Fruit fly (Drosophila melanogaster) whole organism, embryonic: ENCODE results near the gene CG6254.

Experiments used
- Asciz ChIP-seq: fragments of 200-800 bp; sonication (Bioruptor generic); optimal IDR thresholded peaks from 2 replicates; lab custom pipeline; 2017; ENCODE audit warnings: missing biosample characterization, mild to moderate bottlenecking, missing genetic modification characterization, missing genetic modification reagents
- Atf3 ChIP-seq: fragments of 200-800 bp; sonication (Bioruptor generic); optimal IDR thresholded peaks from 3 replicates; lab custom pipeline; 2016; ENCODE audit warnings: missing biosample characterization, missing genetic modification characterization
- Awh ChIP-seq: fragments of 200-800 bp; sonication (Bioruptor generic); IDR thresholded peaks from 2 replicates; pipeline ENCODE4, ENCODE4 v1.3.6; 2022; ENCODE audit warnings: missing biosample characterization, missing genetic modification characterization
- Bdp1 ChIP-seq: fragments of 200-800 bp; sonication (Bioruptor generic); optimal IDR thresholded peaks from 3 replicates; lab custom pipeline; 2016; ENCODE audit warnings: missing biosample characterization, missing genetic modification characterization
- BtbVII ChIP-seq: fragments of 200-800 bp; sonication (Bioruptor generic); optimal IDR thresholded peaks from 3 replicates; lab custom pipeline; 2017; ENCODE audit warnings: missing biosample characterization, mild to moderate bottlenecking, missing genetic modification characterization
- C15 ChIP-seq: fragments of 200-800 bp; sonication (Bioruptor generic); IDR thresholded peaks from 3 replicates; pipeline ENCODE4 v1.3.6; 2022; ENCODE audit warnings: missing biosample characterization, missing genetic modification characterization
- CG10147 ChIP-seq: fragments of 200-800 bp; sonication (Bioruptor generic); optimal IDR thresholded peaks from 2 replicates; lab custom pipeline; 2019; ENCODE audit warnings: missing biosample characterization, mild to moderate bottlenecking, missing genetic modification characterization, moderate library complexity
- CG11247 ChIP-seq: fragments of 200-800 bp; sonication (Bioruptor generic); IDR thresholded peaks from 2 replicates; pipeline ENCODE4 v1.3.6; 2022; ENCODE audit warnings: missing biosample characterization, missing genetic modification characterization
- CG11504 ChIP-seq: fragments of 200-800 bp; sonication (Bioruptor generic); optimal IDR thresholded peaks from 3 replicates; lab custom pipeline; 2019; ENCODE audit warnings: missing biosample characterization, mild to moderate bottlenecking, missing genetic modification characterization, moderate library complexity
- CG11695 ChIP-seq: fragments of 200-800 bp; sonication (Bioruptor generic); IDR thresholded peaks from 3 replicates; pipeline ENCODE4 v1.3.6; 2022; ENCODE audit warnings: missing biosample characterization, missing genetic modification characterization
- CG1529 ChIP-seq: fragments of 200-800 bp; sonication (Bioruptor generic); optimal IDR thresholded peaks from 3 replicates; lab custom pipeline; 2018; ENCODE audit warnings: missing biosample characterization, missing genetic modification characterization
- CG17186 ChIP-seq: fragments of 200-800 bp; sonication (Bioruptor generic); optimal IDR thresholded peaks from 3 replicates; lab custom pipeline; 2017; ENCODE audit warnings: missing biosample characterization, missing genetic modification reagents, missing genetic modification characterization
- CG17612 ChIP-seq: fragments of 200-800 bp; sonication (Bioruptor generic); IDR thresholded peaks from 2 replicates; pipeline ENCODE4 v1.3.6; 2022; ENCODE audit warnings: missing biosample characterization, missing genetic modification characterization
- CG2678 ChIP-seq: fragments of 200-800 bp; sonication (Bioruptor generic); optimal IDR thresholded peaks from 3 replicates; lab custom pipeline; 2019; ENCODE audit warnings: missing biosample characterization, mild to moderate bottlenecking, missing genetic modification characterization, moderate library complexity
- CG32767 ChIP-seq: fragments of 200-800 bp; sonication (Bioruptor generic); IDR thresholded peaks from 2 replicates; pipeline ENCODE4 v1.3.6; 2022; ENCODE audit warnings: missing biosample characterization, missing genetic modification characterization
- CG34422 ChIP-seq: fragments of 200-800 bp; sonication (Bioruptor generic); IDR thresholded peaks from 3 replicates; pipeline ENCODE4 v1.3.6; 2022; ENCODE audit warnings: missing biosample characterization, missing genetic modification characterization
- CG42726 ChIP-seq: fragments of 200-800 bp; sonication (Bioruptor generic); IDR thresholded peaks from 2 replicates; pipeline ENCODE4 v1.3.6; 2022; ENCODE audit warnings: missing biosample characterization, missing genetic modification characterization; ENCODE audit not compliant: partially characterized antibody
- CG4282 ChIP-seq: fragments of 200-800 bp; sonication (Bioruptor generic); optimal IDR thresholded peaks from 2 replicates; lab custom pipeline; 2016; ENCODE audit warnings: missing biosample characterization, missing genetic modification characterization
- CG43689 ChIP-seq: fragments of 200-800 bp; sonication (Bioruptor generic); IDR thresholded peaks from 2 replicates; pipeline ENCODE4 v1.3.6; 2022; ENCODE audit warnings: missing biosample characterization, missing genetic modification characterization
- CG6272 ChIP-seq: fragments of 200-800 bp; sonication (Bioruptor generic); IDR thresholded peaks from 2 replicates; pipeline ENCODE4 v1.3.6; 2022; ENCODE audit warnings: missing biosample characterization, missing genetic modification characterization
- CG7928 ChIP-seq: fragments of 200-800 bp; sonication (Bioruptor generic); optimal IDR thresholded peaks from 2 replicates; lab custom pipeline; 2017; ENCODE audit warnings: missing biosample characterization, mild to moderate bottlenecking, missing genetic modification characterization
- CG7963 ChIP-seq: fragments of 200-800 bp; sonication (Bioruptor generic); IDR thresholded peaks from 3 replicates; pipeline ENCODE4 v1.3.6; 2022; ENCODE audit warnings: missing biosample characterization, missing genetic modification characterization; ENCODE audit not compliant: partially characterized antibody
- CG8089 ChIP-seq: fragments of 200-800 bp; sonication (Bioruptor generic); optimal IDR thresholded peaks from 3 replicates; lab custom pipeline; 2016; ENCODE audit warnings: missing biosample characterization, missing genetic modification characterization
- CkIIα-i1 ChIP-seq: fragments of 200-800 bp; sonication (Bioruptor generic); IDR thresholded peaks from 2 replicates; pipeline ENCODE4 v1.3.6; 2022; ENCODE audit warnings: missing biosample characterization, missing genetic modification characterization
- CoRest ChIP-seq: fragments of 200-800 bp; sonication (Bioruptor generic); optimal IDR thresholded peaks from 3 replicates; lab custom pipeline; 2018; ENCODE audit warnings: missing biosample characterization, mild to moderate bottlenecking, missing genetic modification characterization, moderate library complexity
- Dfd ChIP-seq, 2 experiments: fragments of >200 bp; optimal IDR thresholded peaks; 2 replicates each; lab custom pipeline; 2017; ENCODE audit warnings: missing biosample characterization in 2 of 2, missing genetic modification characterization in 2 of 2
- Hr39 ChIP-seq: fragments of >200 bp; optimal IDR thresholded peaks from 2 replicates; lab custom pipeline; 2017
- Lim3 ChIP-seq: fragments of 200-800 bp; sonication (Bioruptor generic); IDR thresholded peaks from 2 replicates; pipeline ENCODE4 v1.3.6; 2022; ENCODE audit warnings: missing biosample characterization, missing genetic modification characterization
- MBD-R2 ChIP-seq: fragments of 200-800 bp; sonication (Bioruptor generic); IDR thresholded peaks from 2 replicates; pipeline ENCODE4 v1.3.6; 2022; ENCODE audit warnings: missing biosample characterization, missing genetic modification characterization
- Pdp1 ChIP-seq, 2 experiments: fragments of 200-800 bp; sonication (Bioruptor generic); optimal IDR thresholded peaks; 3 replicates each; lab custom pipeline; 2016; ENCODE audit warnings: missing biosample characterization in 2 of 2, missing genetic modification characterization in 2 of 2, mild to moderate bottlenecking in 1 of 2, moderate library complexity in 1 of 2
- Rfx ChIP-seq: fragments of 200-800 bp; sonication (Bioruptor generic); IDR thresholded peaks from 2 replicates; pipeline ENCODE4 v1.3.6; 2022; ENCODE audit warnings: missing biosample characterization, missing genetic modification characterization
- Sin3A ChIP-seq: fragments of >200 bp; optimal IDR thresholded peaks from 2 replicates; lab custom pipeline; 2018
- Sox100B ChIP-seq: fragments of 200-800 bp; sonication (Bioruptor generic); optimal IDR thresholded peaks from 3 replicates; lab custom pipeline; 2018; ENCODE audit warnings: missing biosample characterization, mild to moderate bottlenecking, missing genetic modification characterization
- Spps ChIP-seq: fragments of 200-800 bp; sonication (Bioruptor generic); optimal IDR thresholded peaks from 2 replicates; lab custom pipeline; 2018; ENCODE audit warnings: missing biosample characterization, mild to moderate bottlenecking, missing genetic modification characterization
- ase ChIP-seq: fragments of 200-800 bp; sonication (Bioruptor generic); IDR thresholded peaks from 3 replicates; pipeline ENCODE4 v1.3.6; 2022; ENCODE audit warnings: missing biosample characterization, missing genetic modification characterization
- ato ChIP-seq: fragments of 200-800 bp; sonication (Bioruptor generic); IDR thresholded peaks from 2 replicates; pipeline ENCODE4 v1.3.6; 2022; ENCODE audit warnings: missing biosample characterization, missing genetic modification characterization; ENCODE audit not compliant: partially characterized antibody
- az2 ChIP-seq: fragments of 200-800 bp; sonication (Bioruptor generic); optimal IDR thresholded peaks from 3 replicates; lab custom pipeline; 2016; ENCODE audit warnings: missing biosample characterization, missing genetic modification characterization
- br ChIP-seq: fragments of >200 bp; optimal IDR thresholded peaks from 2 replicates; lab custom pipeline; 2017
- disco-r ChIP-seq: fragments of 200-800 bp; sonication (Bioruptor generic); optimal IDR thresholded peaks from 2 replicates; lab custom pipeline; 2016; ENCODE audit warnings: missing biosample characterization, missing genetic modification characterization
- gcm2 ChIP-seq: fragments of 200-800 bp; sonication (Bioruptor generic); optimal IDR thresholded peaks from 2 replicates; lab custom pipeline; 2016; ENCODE audit warnings: missing biosample characterization, missing genetic modification characterization
- jing ChIP-seq: fragments of 200-800 bp; sonication (Bioruptor generic); optimal IDR thresholded peaks from 2 replicates; lab custom pipeline; 2018; ENCODE audit warnings: missing biosample characterization, mild to moderate bottlenecking, missing genetic modification characterization
- kay ChIP-seq: fragments of 200-800 bp; sonication (Bioruptor generic); optimal IDR thresholded peaks from 2 replicates; lab custom pipeline; 2016; ENCODE audit warnings: missing biosample characterization, missing genetic modification characterization
- mld ChIP-seq: fragments of 200-800 bp; sonication (Bioruptor generic); IDR thresholded peaks from 3 replicates; pipeline ENCODE4 v1.3.6; 2022; ENCODE audit warnings: missing biosample characterization, missing genetic modification characterization; ENCODE audit not compliant: partially characterized antibody
- nerfin-2 ChIP-seq: fragments of 200-800 bp; sonication (Bioruptor generic); IDR thresholded peaks from 2 replicates; pipeline ENCODE4 v1.3.6; 2022; ENCODE audit warnings: missing biosample characterization, missing genetic modification characterization; ENCODE audit not compliant: partially characterized antibody
- oc ChIP-seq: fragments of 200-800 bp; sonication (Bioruptor generic); optimal IDR thresholded peaks from 2 replicates; lab custom pipeline; 2018; ENCODE audit warnings: missing biosample characterization, mild to moderate bottlenecking, missing genetic modification characterization, moderate library complexity
- onecut ChIP-seq: fragments of 200-800 bp; sonication (Bioruptor generic); IDR thresholded peaks from 2 replicates; pipeline ENCODE4 v1.3.6; 2022; ENCODE audit warnings: missing biosample characterization, missing genetic modification characterization
- pzg ChIP-seq: fragments of 200-800 bp; sonication (Bioruptor generic); optimal IDR thresholded peaks from 3 replicates; lab custom pipeline; 2018; ENCODE audit warnings: missing biosample characterization, mild to moderate bottlenecking, missing genetic modification characterization, moderate library complexity
- salm ChIP-seq: fragments of 200-800 bp; sonication (Bioruptor generic); optimal IDR thresholded peaks from 2 replicates; lab custom pipeline; 2018; ENCODE audit warnings: missing biosample characterization, mild to moderate bottlenecking, missing genetic modification characterization
- shn ChIP-seq: fragments of 200-800 bp; sonication (Bioruptor generic); optimal IDR thresholded peaks from 3 replicates; lab custom pipeline; 2016; ENCODE audit warnings: missing biosample characterization, missing genetic modification characterization
- sima ChIP-seq: fragments of 200-800 bp; sonication (Bioruptor generic); optimal IDR thresholded peaks from 2 replicates; lab custom pipeline; 2016; ENCODE audit warnings: missing biosample characterization, missing genetic modification characterization
- slbo ChIP-seq: fragments of 200-800 bp; sonication (Bioruptor generic); IDR thresholded peaks from 2 replicates; pipeline ENCODE4 v1.3.6; 2022; ENCODE audit warnings: missing biosample characterization, missing genetic modification characterization
- sug ChIP-seq: fragments of 200-800 bp; optimal IDR thresholded peaks from 2 replicates; lab custom pipeline; 2019; ENCODE audit warnings: missing biosample characterization, mild to moderate bottlenecking, missing genetic modification characterization, moderate library complexity
- tx ChIP-seq: fragments of 200-800 bp; sonication (Bioruptor generic); optimal IDR thresholded peaks from 2 replicates; lab custom pipeline; 2016; ENCODE audit warnings: missing biosample characterization, missing genetic modification characterization
- zfh1 ChIP-seq: fragments of 200-800 bp; sonication (Bioruptor generic); IDR thresholded peaks from 3 replicates; pipeline ENCODE4 v1.3.6; 2022; ENCODE audit warnings: missing biosample characterization, missing genetic modification characterization

CG6254 gene

DNA sequence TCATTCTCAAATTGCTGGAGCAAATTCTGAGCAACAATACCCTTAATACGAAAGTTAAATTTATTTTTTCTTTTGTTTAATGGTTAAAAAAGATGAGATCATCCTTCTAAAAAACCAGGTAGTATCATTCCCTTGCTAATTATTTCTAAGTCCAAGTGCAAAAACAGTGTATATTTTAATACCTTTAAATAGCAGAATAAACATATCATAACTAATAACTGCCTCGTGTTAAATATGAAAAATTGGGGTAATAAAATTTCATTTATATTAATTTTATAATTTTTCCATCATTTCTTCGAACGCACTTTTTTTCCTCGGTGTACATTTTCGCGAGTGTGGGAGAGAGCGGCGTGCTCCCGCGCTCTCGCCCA, 49.3 kb downstream of the CG6254 start (continued):
- TF ChIP-seq Asciz (GFP tag; lab: Kevin White, UChicago) = no peak
- TF ChIP-seq CG7928 (GFP tag; lab: Kevin White, UChicago) = no peak
- no peak for TF ChIP-seq CG6272 (GFP tag; lab: Robert Waterston, UW)
- TF ChIP-seq BtbVII (GFP tag; lab: Kevin White, UChicago) = no peak
- no peak for TF ChIP-seq CG4282 (GFP tag; lab: Kevin White, UChicago)
- no peak for TF ChIP-seq sug (tag; lab: Kevin White, UChicago)
- TF ChIP-seq slbo (GFP tag; lab: Robert Waterston, UW) = no peak
- TF ChIP-seq kay = no peak
- no peak for TF ChIP-seq sima (GFP tag; lab: Kevin White, UChicago)
- no peak for TF ChIP-seq CG32767 (GFP tag; lab: Robert Waterston, UW)
- TF ChIP-seq CG43689 (GFP tag; lab: Robert Waterston, UW) = no peak
- TF ChIP-seq Spps = no peak
- no peak for TF ChIP-seq Sin3A (lab: Kevin White, UChicago)
- TF ChIP-seq gcm2 (GFP tag; lab: Kevin White, UChicago) = no peak
- TF ChIP-seq Pdp1 (GFP tag; optimal IDR thresholded peaks at IDR 0.05; lab: Kevin White, UChicago) = no peak
- no peak for TF ChIP-seq CG17186 (GFP tag; lab: Kevin White, UChicago)
- TF ChIP-seq CG11504 (tag; lab: Kevin White, UChicago) = peak; percentile 49
- TF ChIP-seq CoRest (tag; lab: Kevin White, UChicago) = no peak
- no peak for TF ChIP-seq shn (GFP tag; lab: Kevin White, UChicago)
- no peak for TF ChIP-seq Hr39
- no peak for TF ChIP-seq C15 (GFP tag; lab: Robert Waterston, UW)
- TF ChIP-seq CG11247 (GFP tag; lab: Robert Waterston, UW) = no peak
- no peak for TF ChIP-seq CG42726 (GFP tag; lab: Robert Waterston, UW)
- TF ChIP-seq CG11695 (GFP tag; lab: Robert Waterston, UW) = 0 out of 3 replicates have a peak, but pooled peaks have one; percentile 10
- TF ChIP-seq CG34422 = no peak
- TF ChIP-seq CkIIα-i1 (GFP tag; lab: Robert Waterston, UW) = no peak
- peak; percentile 25 for TF ChIP-seq az2
- no peak for TF ChIP-seq Dfd (GFP tag; optimal IDR thresholded peaks at IDR 0.05; lab: Kevin White, UChicago)
- TF ChIP-seq CG8089 (GFP tag; lab: Kevin White, UChicago) = no peak
- no peak for TF ChIP-seq ase
- TF ChIP-seq tx (GFP tag; lab: Kevin White, UChicago) = no peak
- TF ChIP-seq Atf3 = no peak
- TF ChIP-seq jing = no peak
- no peak for TF ChIP-seq br (lab: Kevin White, UChicago)
- TF ChIP-seq pzg (GFP tag; lab: Kevin White, UChicago) = no peak
- TF ChIP-seq ato = no peak
- TF ChIP-seq oc (tag; lab: Kevin White, UChicago) = no peak
- TF ChIP-seq disco-r (GFP tag; lab: Kevin White, UChicago) = no peak
- no peak for TF ChIP-seq Rfx (GFP tag; lab: Robert Waterston, UW)
- TF ChIP-seq CG2678 = peak; percentile 30
- TF ChIP-seq CG1529 (GFP tag; lab: Kevin White, UChicago) = no peak
- TF ChIP-seq Lim3 (GFP tag; lab: Robert Waterston, UW) = no peak
- no peak for TF ChIP-seq nerfin-2 (GFP tag; lab: Robert Waterston, UW)
- TF ChIP-seq zfh1 = no peak; the same call in 2 of the 3 replicates
- TF ChIP-seq CG7963 = no peak
- no peak for TF ChIP-seq CG17612 (GFP tag; lab: Robert Waterston, UW)
- no peak for TF ChIP-seq salm (tag; lab: Kevin White, UChicago)
- no peak for TF ChIP-seq mld (GFP tag; lab: Robert Waterston, UW)
- no peak for TF ChIP-seq onecut
- no peak for TF ChIP-seq MBD-R2 (GFP tag; lab: Robert Waterston, UW)
- no peak for TF ChIP-seq Awh (GFP tag; lab: Robert Waterston, UW)
- TF ChIP-seq CG10147 (GFP tag; lab: Kevin White, UChicago) = no peak
- no peak for TF ChIP-seq Bdp1
- TF ChIP-seq Sox100B (GFP tag; lab: Kevin White, UChicago) = peak; percentile 31
